Worm (Caenorhabditis elegans) whole organism, L2 larva: ENCODE results near the gene pyc-1.

Experiments used
- C34F6.9 ChIP-seq: fragments of 150-350 bp; optimal IDR thresholded peaks from 2 replicates; lab custom pipeline; 2014; ENCODE audit warnings: missing biosample characterization, missing genetic modification characterization
- F13H6.1 ChIP-seq: sonication (generic microtip); optimal IDR thresholded peaks from 2 replicates; lab custom pipeline; 2016; ENCODE audit warnings: missing genetic modification characterization, missing compliant biosample characterization
- R02D3.7 ChIP-seq: fragments of 150-350 bp; optimal IDR thresholded peaks from 2 replicates; lab custom pipeline; 2014; ENCODE audit warnings: missing biosample characterization, missing genetic modification characterization
- Y55F3AM.14 ChIP-seq: fragments of 200-800 bp; sonication (Bioruptor generic); optimal IDR thresholded peaks from 2 replicates; lab custom pipeline; 2018; ENCODE audit warnings: mild to moderate bottlenecking, missing genetic modification characterization, missing compliant biosample characterization
- ZK546.5 ChIP-seq: sonication (generic microtip); optimal IDR thresholded peaks from 2 replicates; lab custom pipeline; 2017; ENCODE audit warnings: missing biosample characterization, missing genetic modification characterization
- alr-1 ChIP-seq: fragments of 150-350 bp; optimal IDR thresholded peaks from 2 replicates; lab custom pipeline; 2014; ENCODE audit warnings: missing biosample characterization, missing genetic modification characterization
- aly-2 ChIP-seq: fragments of 150-350 bp; optimal IDR thresholded peaks from 2 replicates; lab custom pipeline; 2014; ENCODE audit warnings: missing biosample characterization, missing genetic modification characterization
- ama-1 ChIP-seq: fragments of 150-350 bp; optimal IDR thresholded peaks from 2 replicates; lab custom pipeline; 2018; ENCODE audit warnings: inconsistent platforms
- blmp-1 ChIP-seq: sonication (generic microtip); optimal IDR thresholded peaks from 2 replicates; lab custom pipeline; 2017; ENCODE audit warnings: missing genetic modification characterization, mild to moderate bottlenecking, missing compliant biosample characterization, antibody characterized with exemption, moderate library complexity; ENCODE audit not compliant: insufficient read depth
- dmd-4 ChIP-seq: sonication (generic microtip); optimal IDR thresholded peaks from 2 replicates; lab custom pipeline; 2017; ENCODE audit warnings: missing biosample characterization, missing genetic modification characterization
- egl-27 ChIP-seq: sonication (generic microtip); optimal IDR thresholded peaks from 3 replicates; lab custom pipeline; 2017; ENCODE audit warnings: missing biosample characterization, missing genetic modification reagents, missing genetic modification characterization
- elt-1 ChIP-seq: fragments of 150-350 bp; optimal IDR thresholded peaks from 2 replicates; lab custom pipeline; 2014; ENCODE audit warnings: missing biosample characterization, missing genetic modification characterization
- fos-1 ChIP-seq: fragments of 150-350 bp; optimal IDR thresholded peaks from 2 replicates; lab custom pipeline; 2014; ENCODE audit warnings: missing biosample characterization, missing genetic modification characterization
- gmeb-1 ChIP-seq: fragments of 150-350 bp; optimal IDR thresholded peaks from 2 replicates; lab custom pipeline; 2014; ENCODE audit warnings: missing biosample characterization, missing genetic modification characterization
- lin-39 ChIP-seq: fragments of 150-350 bp; optimal IDR thresholded peaks from 2 replicates; lab custom pipeline; 2014; ENCODE audit warnings: missing biosample characterization, missing genetic modification reagents, missing genetic modification characterization
- lsy-2 ChIP-seq, 2 experiments: fragments of 150-350 bp in 1 of 2; sonication (generic microtip) in 1 of 2; optimal IDR thresholded peaks; 2 replicates each; lab custom pipeline; 2014 to 2017; ENCODE audit warnings: missing biosample characterization in 2 of 2, missing genetic modification characterization in 2 of 2
- mab-5 ChIP-seq: fragments of 150-350 bp; optimal IDR thresholded peaks from 2 replicates; lab custom pipeline; 2014; ENCODE audit warnings: missing biosample characterization, missing genetic modification characterization
- mbf-1 ChIP-seq: sonication (generic microtip); optimal IDR thresholded peaks from 2 replicates; lab custom pipeline; 2017; ENCODE audit warnings: missing biosample characterization, missing genetic modification characterization
- mdl-1 ChIP-seq, 2 experiments: fragments of 150-350 bp in 1 of 2; sonication (generic microtip) in 1 of 2; optimal IDR thresholded peaks; 2 replicates each; lab custom pipeline; 2017; ENCODE audit warnings: missing biosample characterization in 2 of 2, missing genetic modification characterization in 2 of 2
- nhr-10 ChIP-seq: sonication (generic microtip); optimal IDR thresholded peaks from 2 replicates; lab custom pipeline; 2017; ENCODE audit warnings: missing biosample characterization, missing genetic modification characterization
- nhr-11 ChIP-seq: fragments of 150-350 bp; optimal IDR thresholded peaks from 2 replicates; lab custom pipeline; 2014; ENCODE audit warnings: missing biosample characterization, missing genetic modification characterization
- nhr-129 ChIP-seq: fragments of 150-350 bp; optimal IDR thresholded peaks from 2 replicates; lab custom pipeline; 2014; ENCODE audit warnings: missing biosample characterization, missing genetic modification characterization
- nhr-21 ChIP-seq: fragments of 150-350 bp; optimal IDR thresholded peaks from 2 replicates; lab custom pipeline; 2014; ENCODE audit warnings: missing biosample characterization, missing genetic modification characterization
- nhr-23 ChIP-seq: fragments of 150-350 bp; optimal IDR thresholded peaks from 2 replicates; lab custom pipeline; 2014; ENCODE audit warnings: missing biosample characterization, missing genetic modification reagents, missing genetic modification characterization
- nhr-237 ChIP-seq: fragments of 150-350 bp; optimal IDR thresholded peaks from 2 replicates; lab custom pipeline; 2014; ENCODE audit warnings: missing biosample characterization, missing genetic modification characterization
- nhr-25 ChIP-seq: fragments of 150-350 bp; sonication (generic microtip); optimal IDR thresholded peaks from 3 replicates; lab custom pipeline; 2014; ENCODE audit warnings: missing biosample characterization, missing genetic modification characterization
- nhr-6 ChIP-seq: fragments of 150-350 bp; optimal IDR thresholded peaks from 2 replicates; lab custom pipeline; 2014; ENCODE audit warnings: missing biosample characterization, missing genetic modification characterization
- peb-1 ChIP-seq: fragments of 150-350 bp; optimal IDR thresholded peaks from 2 replicates; lab custom pipeline; 2014; ENCODE audit warnings: missing biosample characterization, missing genetic modification characterization
- sem-4 ChIP-seq: fragments of 150-350 bp; optimal IDR thresholded peaks from 2 replicates; lab custom pipeline; 2014; ENCODE audit warnings: missing biosample characterization, missing genetic modification reagents, missing genetic modification characterization
- skn-1 ChIP-seq: sonication (generic microtip); optimal IDR thresholded peaks from 2 replicates; lab custom pipeline; 2017; ENCODE audit warnings: missing biosample characterization, missing genetic modification characterization
- sma-3 ChIP-seq: sonication (generic microtip); optimal IDR thresholded peaks from 2 replicates; lab custom pipeline; 2016; ENCODE audit warnings: missing genetic modification reagents, missing genetic modification characterization, missing compliant biosample characterization
- sma-9 ChIP-seq, 2 experiments: fragments of 150-350 bp in 1 of 2; sonication (generic microtip) in 1 of 2; optimal IDR thresholded peaks; 2 replicates each; lab custom pipeline; 2014 to 2016; ENCODE audit warnings: missing genetic modification characterization in 2 of 2, mild to moderate bottlenecking in 1 of 2, missing biosample characterization in 1 of 2, missing compliant biosample characterization in 1 of 2, missing genetic modification reagents in 1 of 2, moderate library complexity in 1 of 2
- snpc-4 ChIP-seq: fragments of 150-350 bp; optimal IDR thresholded peaks from 2 replicates; lab custom pipeline; 2014; ENCODE audit warnings: missing biosample characterization, missing genetic modification characterization
- unc-39 ChIP-seq: fragments of 150-350 bp; optimal IDR thresholded peaks from 2 replicates; lab custom pipeline; 2014; ENCODE audit warnings: missing biosample characterization, missing genetic modification characterization
- unc-55 ChIP-seq: fragments of 150-350 bp; sonication (generic microtip); optimal IDR thresholded peaks from 3 replicates; lab custom pipeline; 2014; ENCODE audit warnings: missing biosample characterization, missing genetic modification reagents, missing genetic modification characterization
- unc-62 ChIP-seq: fragments of 150-350 bp; optimal IDR thresholded peaks from 2 replicates; lab custom pipeline; 2014; ENCODE audit warnings: missing biosample characterization, missing genetic modification reagents, missing genetic modification characterization
- zag-1 ChIP-seq: fragments of 150-350 bp; optimal IDR thresholded peaks from 2 replicates; lab custom pipeline; 2014; ENCODE audit warnings: missing biosample characterization, missing genetic modification characterization
- ztf-1 ChIP-seq: fragments of 200-800 bp; sonication (Bioruptor generic); conservative IDR thresholded peaks from 2 replicates; pipeline ENCODE4 v1.3.6; 2022; ENCODE audit warnings: missing genetic modification characterization, missing compliant biosample characterization
- ztf-11 ChIP-seq: sonication (generic microtip); optimal IDR thresholded peaks from 2 replicates; lab custom pipeline; 2017; ENCODE audit warnings: missing biosample characterization, missing genetic modification characterization
- ztf-4 ChIP-seq: fragments of 150-350 bp; optimal IDR thresholded peaks from 2 replicates; lab custom pipeline; 2014; ENCODE audit warnings: missing biosample characterization, missing genetic modification characterization

The pyc-1 gene

DNA sequence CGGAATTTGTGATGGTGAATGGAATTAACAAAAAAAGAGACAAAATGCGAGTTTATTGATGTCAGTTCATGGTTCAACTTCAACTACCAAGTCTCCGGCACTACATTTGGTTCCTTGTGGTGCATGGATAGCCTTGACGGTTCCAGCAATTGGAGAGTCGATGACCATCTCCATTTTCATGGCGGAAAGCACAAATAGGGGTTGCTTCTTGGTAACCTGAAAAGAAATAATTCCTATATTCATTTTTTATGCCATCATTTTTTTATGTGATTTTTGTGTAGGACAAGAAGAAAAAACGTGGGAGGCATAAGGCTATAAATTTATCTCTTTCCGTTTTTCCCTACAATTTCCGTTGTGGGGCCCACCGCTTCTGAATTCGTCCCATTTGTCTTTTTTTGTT, 4.3 kb downstream of the pyc-1 start:
- TF ChIP-seq sem-4 = no peak
- TF ChIP-seq fos-1 (tag; lab: Kevin White, UChicago) = no peak
- no peak for TF ChIP-seq mdl-1 (tag; optimal IDR thresholded peaks at IDR 0.05; lab: Kevin White, UChicago)
- no peak for TF ChIP-seq nhr-21 (tag; lab: Kevin White, UChicago)
- no peak for TF ChIP-seq F13H6.1 (tag; lab: Kevin White, UChicago)
- no peak for TF ChIP-seq sma-9 (GFP tag; optimal IDR thresholded peaks at IDR 0.05; lab: Kevin White, UChicago)
- no peak for TF ChIP-seq sma-9 (tag; optimal IDR thresholded peaks at IDR 0.05; lab: Kevin White, UChicago)
- TF ChIP-seq sma-3 (GFP tag; lab: Kevin White, UChicago) = no peak
- no peak for TF ChIP-seq Y55F3AM.14
- no peak for TF ChIP-seq unc-55
- no peak for TF ChIP-seq ztf-1 (GFP tag; lab: Robert Waterston, UW)
- TF ChIP-seq blmp-1 (tag; lab: Kevin White, UChicago) = no peak
- TF ChIP-seq nhr-23 = no peak
- TF ChIP-seq peb-1 (tag; lab: Kevin White, UChicago) = no peak
- no peak for TF ChIP-seq egl-27 (tag; lab: Kevin White, UChicago)

- TF ChIP-seq nhr-11 (tag; lab: Kevin White, UChicago) (no peak), aly-2 (tag; lab: Kevin White, UChicago) (no peak), nhr-237 (tag; lab: Kevin White, UChicago) (no peak), ama-1 (lab: Kevin White, UChicago) (peak; percentile 1), sma-9 (GFP tag; optimal IDR thresholded peaks at IDR 0.05; lab: Kevin White, UChicago) (no peak), sma-9 (tag; optimal IDR thresholded peaks at IDR 0.05; lab: Kevin White, UChicago) (no peak), unc-39 (tag; lab: Kevin White, UChicago) (no peak), snpc-4 (tag; lab: Kevin White, UChicago) (no peak), peb-1 (tag; lab: Kevin White, UChicago) (no peak), skn-1 (tag; lab: Kevin White, UChicago) (no peak), mdl-1 (tag; optimal IDR thresholded peaks at IDR 0.05; lab: Kevin White, UChicago) (no peak), mbf-1 (no peak), dmd-4 (tag; lab: Kevin White, UChicago) (no peak), nhr-25 (tag; lab: Kevin White, UChicago) (peak; percentile 44), fos-1 (tag; lab: Kevin White, UChicago) (no peak), nhr-21 (tag; lab: Kevin White, UChicago) (peak; percentile 27), ZK546.5 (tag; lab: Kevin White, UChicago) (no peak), nhr-6 (tag; lab: Kevin White, UChicago) (no peak), Y55F3AM.14 (no peak), unc-62 (no peak), ztf-11 (no peak), nhr-129 (tag; lab: Kevin White, UChicago) (no peak), R02D3.7 (no peak), lin-39 (tag; lab: Kevin White, UChicago) (no peak), mab-5 (no peak), lsy-2 (tag; optimal IDR thresholded peaks at IDR 0.05; lab: Kevin White, UChicago) (peak in 1 of 2 experiments; percentile 16), blmp-1 (tag; lab: Kevin White, UChicago) (no peak), sem-4 (no peak), elt-1 (tag; lab: Kevin White, UChicago) (no peak), gmeb-1 (tag; lab: Kevin White, UChicago) (no peak), ztf-1 (GFP tag; lab: Robert Waterston, UW) (no peak), F13H6.1 (tag; lab: Kevin White, UChicago) (no peak), ztf-4 (tag; lab: Kevin White, UChicago) (peak; percentile 36), nhr-23 (no peak), alr-1 (tag; lab: Kevin White, UChicago) (no peak), nhr-10 (no peak), C34F6.9 (no peak)
- TF ChIP-seq, all 48 proteins: peak for 5
These were observed 5.0 kb downstream of the pyc-1 start for ce11 chrV:11817263-11817726.

- TF ChIP-seq F13H6.1 (tag; lab: Kevin White, UChicago) (no peak), lin-39 (tag; lab: Kevin White, UChicago) (no peak), nhr-10 (no peak), zag-1 (tag; lab: Kevin White, UChicago) (no peak)
These were observed 6.8 kb downstream of the pyc-1 start for ce11 chrV:11815566-11815965.
